Worm (Caenorhabditis elegans) whole organism, mixed stage, embryonic: Measurements from ENCODE around the gene clec-67.

ENCODE experiments used
- drap-1 ChIP-seq: fragments of 200-800 bp; sonication (Bioruptor generic); optimal IDR thresholded peaks from 3 replicates; lab custom pipeline; 2018; ENCODE audit warnings: mild to moderate bottlenecking, missing genetic modification characterization, missing compliant biosample characterization
- lin-13 ChIP-seq: fragments of 150-350 bp; optimal IDR thresholded peaks from 2 replicates; lab custom pipeline; 2014; ENCODE audit warnings: missing biosample characterization, missing genetic modification characterization
- mab-5 ChIP-seq: fragments of 150-350 bp; optimal IDR thresholded peaks from 2 replicates; lab custom pipeline; 2014; ENCODE audit warnings: missing biosample characterization, missing genetic modification characterization
- nhr-12 ChIP-seq: fragments of 150-350 bp; optimal IDR thresholded peaks from 2 replicates; lab custom pipeline; 2014; ENCODE audit warnings: missing biosample characterization, missing genetic modification characterization
- nhr-237 ChIP-seq: fragments of 150-350 bp; optimal IDR thresholded peaks from 2 replicates; lab custom pipeline; 2014; ENCODE audit warnings: missing biosample characterization, missing genetic modification characterization
- nhr-28 ChIP-seq: fragments of 150-350 bp; optimal IDR thresholded peaks from 2 replicates; lab custom pipeline; 2014; ENCODE audit warnings: missing biosample characterization, missing genetic modification characterization
- nhr-76 ChIP-seq: sonication (generic microtip); optimal IDR thresholded peaks from 2 replicates; lab custom pipeline; 2017; ENCODE audit warnings: missing biosample characterization, missing genetic modification characterization
- pha-4 ChIP-seq: fragments of 150-350 bp; optimal IDR thresholded peaks from 2 replicates; lab custom pipeline; 2018; ENCODE audit warnings: missing biosample characterization, missing genetic modification reagents, missing genetic modification characterization
- tbx-8 ChIP-seq: fragments of 200-800 bp; sonication (Bioruptor generic); optimal IDR thresholded peaks from 2 replicates; lab custom pipeline; 2018; ENCODE audit warnings: mild to moderate bottlenecking, missing genetic modification characterization, moderate library complexity, missing compliant biosample characterization
- ztf-11 ChIP-seq: fragments of 150-350 bp; optimal IDR thresholded peaks from 2 replicates; lab custom pipeline; 2014; ENCODE audit warnings: missing biosample characterization, missing genetic modification characterization

- TF ChIP-seq nhr-76 (tag; lab: Kevin White, UChicago) (no peak), tbx-8 (GFP tag; lab: Kevin White, UChicago) (no peak), nhr-237 (tag; lab: Kevin White, UChicago) (no peak), drap-1 (GFP tag; lab: Kevin White, UChicago) (no peak), ztf-11 (tag; lab: Kevin White, UChicago) (no peak), pha-4 (tag; lab: Kevin White, UChicago) (no peak), lin-13 (tag; lab: Kevin White, UChicago) (no peak), mab-5 (no peak), nhr-28 (tag; lab: Kevin White, UChicago) (no peak), nhr-12 (tag; lab: Kevin White, UChicago) (no peak)
Observed at ce11 chrIV:3956095-3956494, 34.1 kb downstream of the clec-67 start, which contains the start of gene clec-73.
